Fruit fly (Drosophila melanogaster) whole organism, embryonic: ENCODE measurements around the gene Spase25.
A peak's percentile ranks its signal among the peaks of the same experiment; 100 is the strongest.

Experiments
- Bdp1 ChIP-seq: fragments of 200-800 bp; sonication (Bioruptor generic); optimal IDR thresholded peaks from 3 replicates; lab custom pipeline; 2016; ENCODE audit warnings: missing biosample characterization, missing genetic modification characterization
- Blimp-1 ChIP-seq: fragments of 200-800 bp; sonication (Bioruptor generic); optimal IDR thresholded peaks from 3 replicates; lab custom pipeline; 2018; ENCODE audit warnings: missing biosample characterization, missing genetic modification characterization, mild to moderate bottlenecking, moderate library complexity, missing genetic modification reagents
- CG10979 ChIP-seq: fragments of 200-800 bp; sonication (Bioruptor generic); optimal IDR thresholded peaks from 2 replicates; lab custom pipeline; 2018; ENCODE audit warnings: missing biosample characterization, mild to moderate bottlenecking, missing genetic modification characterization, moderate library complexity
- CG13123 ChIP-seq: fragments of 200-800 bp; sonication (Bioruptor generic); optimal IDR thresholded peaks from 2 replicates; lab custom pipeline; 2016; ENCODE audit warnings: missing biosample characterization, missing genetic modification characterization
- CG1529 ChIP-seq: fragments of 200-800 bp; sonication (Bioruptor generic); optimal IDR thresholded peaks from 3 replicates; lab custom pipeline; 2018; ENCODE audit warnings: missing biosample characterization, missing genetic modification characterization
- CG1603 ChIP-seq: fragments of 200-800 bp; sonication (Bioruptor generic); optimal IDR thresholded peaks from 2 replicates; lab custom pipeline; 2019; ENCODE audit warnings: missing biosample characterization, mild to moderate bottlenecking, missing genetic modification characterization, moderate library complexity
- CG17359 ChIP-seq: fragments of 200-800 bp; sonication (Bioruptor generic); optimal IDR thresholded peaks from 3 replicates; lab custom pipeline; 2018; ENCODE audit warnings: missing biosample characterization, mild to moderate bottlenecking, missing genetic modification characterization, moderate library complexity
- CG17385 ChIP-seq: fragments of 200-800 bp; sonication (Bioruptor generic); optimal IDR thresholded peaks from 3 replicates; lab custom pipeline; 2018; ENCODE audit warnings: missing biosample characterization, mild to moderate bottlenecking, missing genetic modification characterization
- CG17802 ChIP-seq: fragments of 200-800 bp; sonication (Bioruptor generic); optimal IDR thresholded peaks from 2 replicates; lab custom pipeline; 2018; ENCODE audit warnings: missing biosample characterization, mild to moderate bottlenecking, missing genetic modification characterization, moderate library complexity
- CG2712 ChIP-seq: fragments of 200-800 bp; optimal IDR thresholded peaks from 3 replicates; lab custom pipeline; 2019; ENCODE audit warnings: missing biosample characterization, mild to moderate bottlenecking, missing genetic modification characterization, moderate library complexity
- CG30431 ChIP-seq: fragments of 200-800 bp; sonication (Bioruptor generic); optimal IDR thresholded peaks from 2 replicates; lab custom pipeline; 2017; ENCODE audit warnings: missing biosample characterization, missing genetic modification characterization
- CG31441 ChIP-seq: fragments of 200-800 bp; sonication (Bioruptor generic); IDR thresholded peaks from 2 replicates; pipeline ENCODE4 v1.3.6; 2022; ENCODE audit warnings: missing biosample characterization, missing genetic modification characterization
- CG3726 ChIP-seq: fragments of 200-800 bp; sonication (Bioruptor generic); IDR thresholded peaks from 3 replicates; pipeline ENCODE4, ENCODE4 v1.3.6; 2022; ENCODE audit warnings: missing biosample characterization, missing genetic modification characterization
- CG42726 ChIP-seq: fragments of 200-800 bp; sonication (Bioruptor generic); IDR thresholded peaks from 2 replicates; pipeline ENCODE4 v1.3.6; 2022; ENCODE audit warnings: missing biosample characterization, missing genetic modification characterization; ENCODE audit not compliant: partially characterized antibody
- CG4424 ChIP-seq: fragments of 200-800 bp; sonication (Bioruptor generic); optimal IDR thresholded peaks from 3 replicates; lab custom pipeline; 2016; ENCODE audit warnings: missing biosample characterization, missing genetic modification characterization
- CG5953 ChIP-seq: fragments of 200-800 bp; sonication (Bioruptor generic); IDR thresholded peaks from 2 replicates; pipeline ENCODE4 v1.3.6; 2022; ENCODE audit warnings: missing biosample characterization, missing genetic modification characterization
- CG6791 ChIP-seq: fragments of 200-800 bp; sonication (Bioruptor generic); IDR thresholded peaks from 3 replicates; pipeline ENCODE4 v1.3.6; 2022; ENCODE audit warnings: missing biosample characterization, missing genetic modification characterization; ENCODE audit not compliant: partially characterized antibody
- CG6813 ChIP-seq: fragments of 200-800 bp; sonication (Bioruptor generic); optimal IDR thresholded peaks from 2 replicates; lab custom pipeline; 2017; ENCODE audit warnings: missing biosample characterization, missing genetic modification characterization, mild to moderate bottlenecking, moderate library complexity, missing genetic modification reagents
- CG8290 ChIP-seq, 3 experiments: fragments of 200-800 bp; sonication (Bioruptor generic); optimal IDR thresholded peaks; 2 replicates each; lab custom pipeline; 2016 to 2019; ENCODE audit warnings: missing biosample characterization in 3 of 3, missing genetic modification characterization in 3 of 3, mild to moderate bottlenecking in 2 of 3, moderate library complexity in 1 of 3
- H2.0 ChIP-seq: fragments of 200-800 bp; sonication (Bioruptor generic); IDR thresholded peaks from 2 replicates; pipeline ENCODE4 v1.3.6; 2022; ENCODE audit warnings: missing biosample characterization, missing genetic modification characterization
- HLH3B ChIP-seq: fragments of 200-800 bp; sonication (Bioruptor generic); IDR thresholded peaks from 2 replicates; pipeline ENCODE4 v1.3.6; 2022; ENCODE audit warnings: missing biosample characterization, missing genetic modification characterization
- Hr78 ChIP-seq, 2 experiments: fragments of 200-800 bp in 1 of 2; fragments of >200 bp in 1 of 2; sonication (Bioruptor generic) in 1 of 2; optimal IDR thresholded peaks; 2 replicates each; lab custom pipeline; 2017 to 2019; ENCODE audit warnings: missing biosample characterization in 2 of 2, missing genetic modification characterization in 2 of 2, mild to moderate bottlenecking in 1 of 2, moderate library complexity in 1 of 2
- Lhr ChIP-seq: fragments of 200-800 bp; sonication (Bioruptor generic); optimal IDR thresholded peaks from 3 replicates; lab custom pipeline; 2017; ENCODE audit warnings: mild to moderate bottlenecking, missing biosample characterization, missing genetic modification reagents, missing genetic modification characterization
- MBD-R2 ChIP-seq: fragments of 200-800 bp; sonication (Bioruptor generic); IDR thresholded peaks from 2 replicates; pipeline ENCODE4 v1.3.6; 2022; ENCODE audit warnings: missing biosample characterization, missing genetic modification characterization
- Med ChIP-seq: fragments of 200-800 bp; sonication (Bioruptor generic); peaks from one replicate; lab custom pipeline; 2016; ENCODE audit warnings: missing biosample characterization, missing genetic modification characterization, mild to moderate bottlenecking, inconsistent platforms, moderate library complexity
- Meics ChIP-seq: fragments of 200-800 bp; sonication (Bioruptor generic); optimal IDR thresholded peaks from 2 replicates; lab custom pipeline; 2017; ENCODE audit warnings: missing biosample characterization, mild to moderate bottlenecking, missing genetic modification characterization
- Mrtf ChIP-seq: fragments of 200-800 bp; sonication (Bioruptor generic); IDR thresholded peaks from 3 replicates; pipeline ENCODE4 v1.3.6; 2022; ENCODE audit warnings: missing biosample characterization, missing genetic modification characterization
- Nf-YA ChIP-seq: fragments of 200-800 bp; sonication (Bioruptor generic); IDR thresholded peaks from 2 replicates; pipeline ENCODE4 v1.3.6; 2022; ENCODE audit warnings: missing biosample characterization, missing genetic modification characterization
- Sox102F ChIP-seq: fragments of 200-800 bp; sonication (Bioruptor generic); optimal IDR thresholded peaks from 2 replicates; lab custom pipeline; 2018; ENCODE audit warnings: missing biosample characterization, mild to moderate bottlenecking, missing genetic modification characterization, moderate library complexity
- Xrp1 ChIP-seq: fragments of 200-800 bp; sonication (Bioruptor generic); IDR thresholded peaks from 2 replicates; pipeline ENCODE4 v1.3.6; 2022; ENCODE audit warnings: missing biosample characterization, missing genetic modification characterization
- YL-1 ChIP-seq: fragments of 200-800 bp; sonication (Bioruptor generic); optimal IDR thresholded peaks from 3 replicates; lab custom pipeline; 2017; ENCODE audit warnings: missing biosample characterization, mild to moderate bottlenecking, missing genetic modification characterization
- bsh ChIP-seq, 2 experiments: fragments of 200-800 bp; sonication (Bioruptor generic); optimal IDR thresholded peaks; 2 replicates each; lab custom pipeline; 2017 to 2018; ENCODE audit warnings: mild to moderate bottlenecking in 2 of 2, missing biosample characterization in 2 of 2, missing genetic modification characterization in 2 of 2, moderate library complexity in 1 of 2
- cad ChIP-seq: fragments of >200 bp; optimal IDR thresholded peaks from 2 replicates; lab custom pipeline; 2017; ENCODE audit warnings: missing biosample characterization, missing genetic modification characterization
- cato ChIP-seq: fragments of 200-800 bp; sonication (Bioruptor generic); optimal IDR thresholded peaks from 2 replicates; lab custom pipeline; 2016; ENCODE audit warnings: missing biosample characterization, missing genetic modification characterization, borderline replicate concordance
- crp ChIP-seq, 2 experiments: fragments of 200-800 bp; sonication (Bioruptor generic); optimal IDR thresholded peaks; 2 replicates in 1 of 2; 3 replicates in 1 of 2; lab custom pipeline; 2017; ENCODE audit warnings: missing biosample characterization in 2 of 2, missing genetic modification characterization in 2 of 2, mild to moderate bottlenecking in 1 of 2, moderate library complexity in 1 of 2
- da ChIP-seq: fragments of 200-800 bp; sonication (Bioruptor generic); optimal IDR thresholded peaks from 2 replicates; lab custom pipeline; 2016; ENCODE audit warnings: missing biosample characterization, missing genetic modification characterization
- grn ChIP-seq: fragments of 200-800 bp; sonication (Bioruptor generic); optimal IDR thresholded peaks from 3 replicates; lab custom pipeline; 2017; ENCODE audit warnings: missing biosample characterization, missing genetic modification characterization
- gsb ChIP-seq: fragments of 200-800 bp; sonication (Bioruptor generic); IDR thresholded peaks from 2 replicates; pipeline ENCODE4 v1.3.6; 2022; ENCODE audit warnings: missing biosample characterization, missing genetic modification characterization
- gt ChIP-seq: fragments of 200-800 bp; sonication (Bioruptor generic); IDR thresholded peaks from 2 replicates; pipeline ENCODE4 v1.3.6; 2022; ENCODE audit warnings: missing biosample characterization, missing genetic modification characterization
- hbn ChIP-seq: fragments of 200-800 bp; sonication (Bioruptor generic); IDR thresholded peaks from 2 replicates; pipeline ENCODE4 v1.3.6; 2022; ENCODE audit warnings: missing biosample characterization, missing genetic modification characterization; ENCODE audit not compliant: partially characterized antibody
- nmo ChIP-seq: fragments of 200-800 bp; sonication (Bioruptor generic); optimal IDR thresholded peaks from 2 replicates; lab custom pipeline; 2018; ENCODE audit warnings: missing biosample characterization, mild to moderate bottlenecking, missing genetic modification characterization, moderate library complexity
- p53 ChIP-seq: fragments of 200-800 bp; sonication (Bioruptor generic); optimal IDR thresholded peaks from 2 replicates; lab custom pipeline; 2016; ENCODE audit warnings: missing biosample characterization, missing genetic modification characterization
- phol ChIP-seq: fragments of 200-800 bp; sonication (Bioruptor generic); optimal IDR thresholded peaks from 3 replicates; lab custom pipeline; 2018; ENCODE audit warnings: missing biosample characterization, mild to moderate bottlenecking, missing genetic modification characterization, moderate library complexity
- so ChIP-seq: fragments of 200-800 bp; sonication (Bioruptor generic); IDR thresholded peaks from 3 replicates; pipeline ENCODE4 v1.3.6; 2022; ENCODE audit warnings: missing biosample characterization, missing genetic modification characterization
- stwl ChIP-seq: fragments of 200-800 bp; sonication (Bioruptor generic); optimal IDR thresholded peaks from 3 replicates; lab custom pipeline; 2018; ENCODE audit warnings: missing biosample characterization, mild to moderate bottlenecking, missing genetic modification characterization, moderate library complexity
- trh ChIP-seq: fragments of 200-800 bp; sonication (Bioruptor generic); optimal IDR thresholded peaks from 2 replicates; lab custom pipeline; 2016; ENCODE audit warnings: missing biosample characterization, missing genetic modification characterization
- twi ChIP-seq: fragments of 200-800 bp; optimal IDR thresholded peaks from 2 replicates; lab custom pipeline; 2019; ENCODE audit warnings: missing biosample characterization, mild to moderate bottlenecking, missing genetic modification characterization, moderate library complexity
- zf30C ChIP-seq: fragments of 200-800 bp; sonication (Bioruptor generic); optimal IDR thresholded peaks from 3 replicates; lab custom pipeline; 2018; ENCODE audit warnings: missing biosample characterization, mild to moderate bottlenecking, missing genetic modification characterization
- zfh2 ChIP-seq: fragments of 200-800 bp; sonication (Bioruptor generic); optimal IDR thresholded peaks from 2 replicates; lab custom pipeline; 2016; ENCODE audit warnings: missing biosample characterization, missing genetic modification characterization

Gene Spase25

dm6 chrX:11483297-11483696 is 1.8 kb upstream of the Spase25 start, which contains the start of gene Uba5 (continued):
- TF ChIP-seq CG6813 (GFP tag; lab: Kevin White, UChicago) (no peak), so (no peak), HLH3B (no peak), YL-1 (GFP tag; lab: Kevin White, UChicago) (peak; percentile 58), CG42726 (GFP tag; lab: Robert Waterston, UW) (peak; percentile 33; the same call in 1 of the 2 replicates), Lhr (GFP tag; lab: Kevin White, UChicago) (peak; percentile 79), MBD-R2 (peak; percentile 62), CG2712 (peak; percentile 5), twi (no peak), CG8290 (GFP tag; optimal IDR thresholded peaks at IDR 0.05; lab: Kevin White, UChicago) (no peak), CG8290 (tag; optimal IDR thresholded peaks at IDR 0.05; lab: Kevin White, UChicago) (peak in 1 of 2 experiments; percentile 60), Bdp1 (GFP tag; lab: Kevin White, UChicago) (no peak), CG17802 (tag; lab: Kevin White, UChicago) (no peak), gsb (no peak), grn (GFP tag; lab: Kevin White, UChicago) (no peak), hbn (GFP tag; lab: Robert Waterston, UW) (0 out of 2 replicates have a peak, but pooled peaks have one; percentile 18), Xrp1 (GFP tag; lab: Robert Waterston, UW) (0 out of 2 replicates have a peak, but pooled peaks have one; percentile 9), cato (GFP tag; lab: Kevin White, UChicago) (no peak), nmo (GFP tag; lab: Kevin White, UChicago) (peak; percentile 9), CG1603 (peak; percentile 71), stwl (tag; lab: Kevin White, UChicago) (peak; percentile 49), CG1529 (GFP tag; lab: Kevin White, UChicago) (no peak), Med (GFP tag; lab: Kevin White, UChicago) (peak; percentile 87), Nf-YA (no peak), H2.0 (no peak)
- TF ChIP-seq, all 482 proteins: peak for 58

dm6 chrX:11491473-11491872 is 6.4 kb downstream of the Spase25 start, which contains the start of gene CG33235:
Gene CG33235, minus strand, starts transcription at chrX:11491573.
- TF ChIP-seq p53 (GFP tag; lab: Kevin White, UChicago) (no peak), zfh2 (GFP tag; lab: Kevin White, UChicago) (no peak), gt (no peak), Sox102F (no peak), crp (GFP tag; optimal IDR thresholded peaks at IDR 0.05; lab: Kevin White, UChicago) (no peak), CG30431 (GFP tag; lab: Kevin White, UChicago) (no peak), CG31441 (no peak), CG6791 (GFP tag; lab: Robert Waterston, UW) (no peak), cad (GFP tag; lab: Kevin White, UChicago) (no peak)

dm6 chrX:11492205-11492604 is 7.2 kb downstream of the Spase25 start:
- no peak for TF ChIP-seq CG17385 (GFP tag; lab: Kevin White, UChicago)
- no peak for TF ChIP-seq Hr78 (GFP tag; optimal IDR thresholded peaks at IDR 0.05; lab: Kevin White, UChicago)
- no peak for TF ChIP-seq CG13123 (GFP tag; lab: Kevin White, UChicago)
- TF ChIP-seq zf30C (GFP tag; lab: Kevin White, UChicago) = peak; percentile 1
- peak; percentile 8 for TF ChIP-seq CG10979
- no peak for TF ChIP-seq Mrtf (GFP tag; lab: Robert Waterston, UW)
- TF ChIP-seq CG3726 (GFP tag; lab: Robert Waterston, UW) = no peak
- TF ChIP-seq Meics (GFP tag; lab: Kevin White, UChicago) = no peak
- TF ChIP-seq bsh (GFP tag; optimal IDR thresholded peaks at IDR 0.05; lab: Kevin White, UChicago) = peak in 1 of 2 experiments; percentile 20
- TF ChIP-seq Blimp-1 (GFP tag; lab: Kevin White, UChicago) = peak; percentile 15
- TF ChIP-seq da (GFP tag; lab: Kevin White, UChicago) = no peak
- TF ChIP-seq trh (GFP tag; lab: Kevin White, UChicago) = no peak
- peak; percentile 3 for TF ChIP-seq CG17359
- TF ChIP-seq CG4424 (GFP tag; lab: Kevin White, UChicago) = no peak
- peak; percentile 5 for TF ChIP-seq phol
- no peak for TF ChIP-seq Med (GFP tag; lab: Kevin White, UChicago)
- TF ChIP-seq CG5953 = no peak
- peak; percentile 24 for TF ChIP-seq CG2712
